Fruit fly (Drosophila melanogaster) whole organism, embryonic: ENCODE measurements around the gene CG7945.

Experiments
- ATbp ChIP-seq: fragments of 200-800 bp; sonication (Bioruptor generic); optimal IDR thresholded peaks from 2 replicates; lab custom pipeline; 2017; ENCODE audit warnings: missing biosample characterization, mild to moderate bottlenecking, missing genetic modification characterization, missing genetic modification reagents
- BtbVII ChIP-seq: fragments of 200-800 bp; sonication (Bioruptor generic); optimal IDR thresholded peaks from 3 replicates; lab custom pipeline; 2017; ENCODE audit warnings: missing biosample characterization, mild to moderate bottlenecking, missing genetic modification characterization
- CG12236 ChIP-seq: fragments of 200-800 bp; sonication (Bioruptor generic); optimal IDR thresholded peaks from 2 replicates; lab custom pipeline; 2016; ENCODE audit warnings: missing biosample characterization, missing genetic modification characterization
- CG12659 ChIP-seq: fragments of 200-800 bp; sonication (Bioruptor generic); optimal IDR thresholded peaks from 3 replicates; lab custom pipeline; 2017; ENCODE audit warnings: mild to moderate bottlenecking, missing biosample characterization, missing genetic modification reagents, missing genetic modification characterization
- CG13123 ChIP-seq: fragments of 200-800 bp; sonication (Bioruptor generic); optimal IDR thresholded peaks from 2 replicates; lab custom pipeline; 2016; ENCODE audit warnings: missing biosample characterization, missing genetic modification characterization
- CG13775 ChIP-seq: fragments of 200-800 bp; sonication (Bioruptor generic); optimal IDR thresholded peaks from 3 replicates; lab custom pipeline; 2017; ENCODE audit warnings: missing biosample characterization, mild to moderate bottlenecking, missing genetic modification characterization
- CG16863 ChIP-seq: fragments of 200-800 bp; sonication (Bioruptor generic); optimal IDR thresholded peaks from 3 replicates; lab custom pipeline; 2016; ENCODE audit warnings: missing biosample characterization, missing genetic modification characterization
- CG18619 ChIP-seq: fragments of 200-800 bp; sonication (Bioruptor generic); optimal IDR thresholded peaks from 3 replicates; lab custom pipeline; 2017; ENCODE audit warnings: missing biosample characterization, mild to moderate bottlenecking, missing genetic modification characterization
- CG2712 ChIP-seq: fragments of 200-800 bp; optimal IDR thresholded peaks from 3 replicates; lab custom pipeline; 2019; ENCODE audit warnings: missing biosample characterization, mild to moderate bottlenecking, missing genetic modification characterization, moderate library complexity
- CG33557 ChIP-seq: fragments of 200-800 bp; sonication (Bioruptor generic); optimal IDR thresholded peaks from 2 replicates; lab custom pipeline; 2019; ENCODE audit warnings: missing biosample characterization, mild to moderate bottlenecking, missing genetic modification characterization, moderate library complexity
- CG43689 ChIP-seq: fragments of 200-800 bp; sonication (Bioruptor generic); IDR thresholded peaks from 2 replicates; pipeline ENCODE4 v1.3.6; 2022; ENCODE audit warnings: missing biosample characterization, missing genetic modification characterization
- CG5953 ChIP-seq: fragments of 200-800 bp; sonication (Bioruptor generic); IDR thresholded peaks from 2 replicates; pipeline ENCODE4 v1.3.6; 2022; ENCODE audit warnings: missing biosample characterization, missing genetic modification characterization
- CG6791 ChIP-seq: fragments of 200-800 bp; sonication (Bioruptor generic); IDR thresholded peaks from 3 replicates; pipeline ENCODE4 v1.3.6; 2022; ENCODE audit warnings: missing biosample characterization, missing genetic modification characterization; ENCODE audit not compliant: partially characterized antibody
- CG6854 ChIP-seq: fragments of 200-800 bp; sonication (Bioruptor generic); optimal IDR thresholded peaks from 3 replicates; lab custom pipeline; 2017; ENCODE audit warnings: missing biosample characterization, mild to moderate bottlenecking, missing genetic modification characterization
- CG8290 ChIP-seq, 3 experiments: fragments of 200-800 bp; sonication (Bioruptor generic); optimal IDR thresholded peaks; 2 replicates each; lab custom pipeline; 2016 to 2019; ENCODE audit warnings: missing biosample characterization in 3 of 3, missing genetic modification characterization in 3 of 3, mild to moderate bottlenecking in 2 of 3, moderate library complexity in 1 of 3
- Dip2 ChIP-seq: fragments of 200-800 bp; sonication (Bioruptor generic); IDR thresholded peaks from 2 replicates; pipeline ENCODE4 v1.3.6; 2022; ENCODE audit warnings: missing biosample characterization, missing genetic modification characterization
- Dref ChIP-seq: fragments of 200-800 bp; sonication (Bioruptor generic); IDR thresholded peaks from 2 replicates; pipeline ENCODE4 v1.3.6; 2022; ENCODE audit warnings: missing biosample characterization, missing genetic modification characterization
- Ets65A ChIP-seq: fragments of 200-800 bp; sonication (Bioruptor generic); peaks from one replicate; lab custom pipeline; 2016; ENCODE audit warnings: missing biosample characterization, missing genetic modification characterization
- Gsc ChIP-seq: fragments of 200-800 bp; sonication (Bioruptor generic); IDR thresholded peaks from 2 replicates; pipeline ENCODE4 v1.3.6; 2022; ENCODE audit warnings: missing biosample characterization, missing genetic modification characterization
- HLH54F ChIP-seq: fragments of 200-800 bp; sonication (Bioruptor generic); optimal IDR thresholded peaks from 3 replicates; lab custom pipeline; 2016; ENCODE audit warnings: missing biosample characterization, missing genetic modification characterization
- Hmr ChIP-seq: fragments of 200-800 bp; sonication (Bioruptor generic); optimal IDR thresholded peaks from 3 replicates; lab custom pipeline; 2017; ENCODE audit warnings: mild to moderate bottlenecking, missing biosample characterization, missing genetic modification reagents, missing genetic modification characterization
- Hsf ChIP-seq: fragments of 200-800 bp; sonication (Bioruptor generic); optimal IDR thresholded peaks from 3 replicates; lab custom pipeline; 2016; ENCODE audit warnings: missing biosample characterization, missing genetic modification characterization
- MESR4 ChIP-seq: fragments of 200-800 bp; sonication (Bioruptor generic); optimal IDR thresholded peaks from 2 replicates; lab custom pipeline; 2018; ENCODE audit warnings: missing biosample characterization, mild to moderate bottlenecking, missing genetic modification characterization, moderate library complexity
- Mad ChIP-seq: fragments of 200-800 bp; sonication (Bioruptor generic); optimal IDR thresholded peaks from 2 replicates; lab custom pipeline; 2016; ENCODE audit warnings: missing biosample characterization, missing genetic modification characterization
- Nf-YA ChIP-seq: fragments of 200-800 bp; sonication (Bioruptor generic); IDR thresholded peaks from 2 replicates; pipeline ENCODE4 v1.3.6; 2022; ENCODE audit warnings: missing biosample characterization, missing genetic modification characterization
- PHDP ChIP-seq: fragments of 200-800 bp; sonication (Bioruptor generic); optimal IDR thresholded peaks from 3 replicates; lab custom pipeline; 2018; ENCODE audit warnings: missing biosample characterization, mild to moderate bottlenecking, missing genetic modification characterization, moderate library complexity
- Ptx1 ChIP-seq: fragments of 200-800 bp; sonication (Bioruptor generic); IDR thresholded peaks from 2 replicates; pipeline ENCODE4 v1.3.6; 2022; ENCODE audit warnings: missing biosample characterization, missing genetic modification characterization
- Six4 ChIP-seq: fragments of 200-800 bp; sonication (Bioruptor generic); optimal IDR thresholded peaks from 2 replicates; lab custom pipeline; 2016; ENCODE audit warnings: missing biosample characterization, missing genetic modification characterization
- cas ChIP-seq: fragments of 200-800 bp; sonication (Bioruptor generic); IDR thresholded peaks from 2 replicates; pipeline ENCODE4 v1.3.6; 2022; ENCODE audit warnings: missing biosample characterization, missing genetic modification characterization
- corto ChIP-seq: fragments of 200-800 bp; sonication (Bioruptor generic); optimal IDR thresholded peaks from 2 replicates; lab custom pipeline; 2016; ENCODE audit warnings: missing biosample characterization, mild to moderate bottlenecking, missing genetic modification characterization, moderate library complexity
- da ChIP-seq: fragments of 200-800 bp; sonication (Bioruptor generic); optimal IDR thresholded peaks from 2 replicates; lab custom pipeline; 2016; ENCODE audit warnings: missing biosample characterization, missing genetic modification characterization
- dati ChIP-seq: fragments of 200-800 bp; sonication (Bioruptor generic); IDR thresholded peaks from 2 replicates; pipeline ENCODE4 v1.3.6; 2022; ENCODE audit warnings: missing biosample characterization, missing genetic modification characterization
- exex ChIP-seq: fragments of 200-800 bp; sonication (Bioruptor generic); optimal IDR thresholded peaks from 4 replicates; lab custom pipeline; 2018; ENCODE audit warnings: missing biosample characterization, mild to moderate bottlenecking, missing genetic modification characterization, moderate library complexity
- fd3F ChIP-seq: fragments of 200-800 bp; sonication (Bioruptor generic); optimal IDR thresholded peaks from 2 replicates; lab custom pipeline; 2018; ENCODE audit warnings: missing biosample characterization, mild to moderate bottlenecking, missing genetic modification characterization, moderate library complexity
- gcm2 ChIP-seq: fragments of 200-800 bp; sonication (Bioruptor generic); optimal IDR thresholded peaks from 2 replicates; lab custom pipeline; 2016; ENCODE audit warnings: missing biosample characterization, missing genetic modification characterization
- hb ChIP-seq: fragments of 200-800 bp; sonication (Bioruptor generic); IDR thresholded peaks from 3 replicates; pipeline ENCODE4 v1.3.6; 2022; ENCODE audit warnings: missing biosample characterization, missing genetic modification characterization; ENCODE audit not compliant: partially characterized antibody
- jing ChIP-seq: fragments of 200-800 bp; sonication (Bioruptor generic); optimal IDR thresholded peaks from 2 replicates; lab custom pipeline; 2018; ENCODE audit warnings: missing biosample characterization, mild to moderate bottlenecking, missing genetic modification characterization
- nmo ChIP-seq: fragments of 200-800 bp; sonication (Bioruptor generic); optimal IDR thresholded peaks from 2 replicates; lab custom pipeline; 2018; ENCODE audit warnings: missing biosample characterization, mild to moderate bottlenecking, missing genetic modification characterization, moderate library complexity
- nom ChIP-seq: fragments of 200-800 bp; sonication (Bioruptor generic); optimal IDR thresholded peaks from 2 replicates; lab custom pipeline; 2017; ENCODE audit warnings: missing biosample characterization, missing genetic modification characterization, mild to moderate bottlenecking, moderate library complexity, missing genetic modification reagents
- odd ChIP-seq: fragments of 200-800 bp; sonication (Bioruptor generic); optimal IDR thresholded peaks from 2 replicates; lab custom pipeline; 2017; ENCODE audit warnings: missing biosample characterization, mild to moderate bottlenecking, missing genetic modification characterization
- pb ChIP-seq: fragments of 200-800 bp; sonication (Bioruptor generic); optimal IDR thresholded peaks from 3 replicates; lab custom pipeline; 2016; ENCODE audit warnings: missing biosample characterization, missing genetic modification characterization
- prd ChIP-seq, 3 experiments: fragments of >200 bp in 2 of 3; fragments of 200-800 bp in 1 of 3; sonication (Bioruptor generic) in 1 of 3; optimal IDR thresholded peaks in 2 of 3; IDR thresholded peaks in 1 of 3; 2 replicates in 2 of 3; 3 replicates in 1 of 3; pipeline versions ENCODE4 v1.3.6 to Lab custom; 2017 to 2022; ENCODE audit warnings: missing biosample characterization in 1 of 3, missing genetic modification characterization in 1 of 3
- psq ChIP-seq: fragments of 200-800 bp; sonication (Bioruptor generic); optimal IDR thresholded peaks from 2 replicates; lab custom pipeline; 2017; ENCODE audit warnings: missing biosample characterization, missing genetic modification characterization
- pum ChIP-seq: fragments of 200-800 bp; sonication (Bioruptor generic); optimal IDR thresholded peaks from 2 replicates; lab custom pipeline; 2016; ENCODE audit warnings: missing biosample characterization, missing genetic modification characterization
- schlank ChIP-seq: fragments of 200-800 bp; sonication (Bioruptor generic); optimal IDR thresholded peaks from 2 replicates; lab custom pipeline; 2018; ENCODE audit warnings: missing biosample characterization, mild to moderate bottlenecking, missing genetic modification characterization
- sqz ChIP-seq: fragments of 200-800 bp; sonication (Bioruptor generic); optimal IDR thresholded peaks from 3 replicates; lab custom pipeline; 2018; ENCODE audit warnings: missing biosample characterization, mild to moderate bottlenecking, missing genetic modification characterization
- sr ChIP-seq: fragments of 200-800 bp; sonication (Bioruptor generic); IDR thresholded peaks from 3 replicates; pipeline ENCODE4 v1.3.6; 2022; ENCODE audit warnings: missing biosample characterization, missing genetic modification characterization
- tgo ChIP-seq: fragments of 200-800 bp; sonication (Bioruptor generic); IDR thresholded peaks from 3 replicates; pipeline ENCODE4 v1.3.6; 2022; ENCODE audit warnings: missing biosample characterization, missing genetic modification characterization
- twi ChIP-seq: fragments of 200-800 bp; optimal IDR thresholded peaks from 2 replicates; lab custom pipeline; 2019; ENCODE audit warnings: missing biosample characterization, mild to moderate bottlenecking, missing genetic modification characterization, moderate library complexity
- tx ChIP-seq: fragments of 200-800 bp; sonication (Bioruptor generic); optimal IDR thresholded peaks from 2 replicates; lab custom pipeline; 2016; ENCODE audit warnings: missing biosample characterization, missing genetic modification characterization
- usp ChIP-seq: fragments of >200 bp; optimal IDR thresholded peaks from 2 replicates; lab custom pipeline; 2017; ENCODE audit warnings: missing biosample characterization, missing genetic modification characterization

Gene CG7945

DNA sequence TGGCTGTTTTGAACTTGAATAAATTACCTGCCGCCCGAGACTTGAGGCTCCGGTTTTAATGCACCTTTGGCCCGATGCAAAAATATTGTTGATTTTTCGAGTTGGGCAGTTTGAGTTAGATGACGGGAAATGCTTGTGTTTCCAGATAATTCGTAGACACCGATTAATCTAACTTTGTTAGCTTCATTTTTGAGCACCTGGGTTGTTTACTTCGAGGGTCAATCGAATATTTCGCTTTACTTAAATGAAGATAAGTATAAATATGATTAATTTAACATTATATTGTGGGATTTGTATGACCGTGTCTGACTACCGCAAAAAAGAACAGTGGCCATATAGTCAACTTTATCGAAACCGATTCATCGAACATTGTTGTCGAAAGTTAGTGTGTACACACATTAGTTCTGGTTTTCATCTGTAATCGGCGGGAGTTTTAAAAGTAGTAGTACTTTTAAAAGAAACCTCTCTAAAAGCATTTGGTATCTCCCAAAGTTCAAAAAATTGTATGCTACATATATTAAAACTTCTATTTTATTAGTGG, at the start of gene CG7945 (continued):
- no peak for TF ChIP-seq da
- TF ChIP-seq cas (GFP tag; lab: Robert Waterston, UW) = no peak
- no peak for TF ChIP-seq prd (optimal IDR thresholded peaks at IDR 0.05; lab: Kevin White, UChicago)
- no peak for TF ChIP-seq prd (GFP tag; IDR thresholded peaks at IDR 0.05; lab: Robert Waterston, UW)
- TF ChIP-seq pum (GFP tag; lab: Kevin White, UChicago) = no peak
- TF ChIP-seq Mad (GFP tag; lab: Kevin White, UChicago) = no peak
- no peak for TF ChIP-seq sr (GFP tag; lab: Robert Waterston, UW)
- no peak for TF ChIP-seq hb (GFP tag; lab: Robert Waterston, UW)
- TF ChIP-seq CG12659 (GFP tag; lab: Kevin White, UChicago) = peak; percentile 68
- no peak for TF ChIP-seq ATbp (GFP tag; lab: Kevin White, UChicago)
- no peak for TF ChIP-seq corto (GFP tag; lab: Kevin White, UChicago)
- TF ChIP-seq fd3F = no peak
- peak; percentile 29 for TF ChIP-seq CG2712
- TF ChIP-seq odd (GFP tag; lab: Kevin White, UChicago) = no peak
- no peak for TF ChIP-seq Dip2
- TF ChIP-seq Gsc (GFP tag; lab: Robert Waterston, UW) = no peak
- TF ChIP-seq nmo (GFP tag; lab: Kevin White, UChicago) = peak; percentile 23
- no peak for TF ChIP-seq CG8290 (GFP tag; optimal IDR thresholded peaks at IDR 0.05; lab: Kevin White, UChicago)
- TF ChIP-seq CG8290 (tag; optimal IDR thresholded peaks at IDR 0.05; lab: Kevin White, UChicago) = peak in 1 of 2 experiments; percentile 23
- no peak for TF ChIP-seq CG33557 (GFP tag; lab: Kevin White, UChicago)
- TF ChIP-seq CG16863 (GFP tag; lab: Kevin White, UChicago) = no peak
- TF ChIP-seq psq (GFP tag; lab: Kevin White, UChicago) = no peak
- TF ChIP-seq gcm2 = no peak
- TF ChIP-seq pb (GFP tag; lab: Kevin White, UChicago) = no peak
- TF ChIP-seq MESR4 (GFP tag; lab: Kevin White, UChicago) = peak; percentile 69
- TF ChIP-seq BtbVII (GFP tag; lab: Kevin White, UChicago) = no peak
- no peak for TF ChIP-seq Ptx1 (GFP tag; lab: Robert Waterston, UW)
- TF ChIP-seq Dref = peak; percentile 97
- no peak for TF ChIP-seq HLH54F
- TF ChIP-seq usp (GFP tag; lab: Kevin White, UChicago) = no peak
- TF ChIP-seq CG6854 (GFP tag; lab: Kevin White, UChicago) = no peak
- no peak for TF ChIP-seq CG18619 (GFP tag; lab: Kevin White, UChicago)
- TF ChIP-seq PHDP (tag; lab: Kevin White, UChicago) = no peak
- no peak for TF ChIP-seq Six4
- no peak; the same call in 1 of the 3 replicates for TF ChIP-seq CG6791
- TF ChIP-seq nom (GFP tag; lab: Kevin White, UChicago) = no peak
- TF ChIP-seq exex (tag; lab: Kevin White, UChicago) = peak; percentile 29
- no peak for TF ChIP-seq CG43689 (GFP tag; lab: Robert Waterston, UW)
- TF ChIP-seq CG5953 = no peak
- TF ChIP-seq dati (GFP tag; lab: Robert Waterston, UW) = no peak
- no peak for TF ChIP-seq CG13775 (GFP tag; lab: Kevin White, UChicago)
- no peak for TF ChIP-seq Hmr (GFP tag; lab: Kevin White, UChicago)
- TF ChIP-seq CG12236 (GFP tag; lab: Kevin White, UChicago) = no peak
- TF ChIP-seq jing (GFP tag; lab: Kevin White, UChicago) = no peak
- no peak for TF ChIP-seq Nf-YA (GFP tag; lab: Robert Waterston, UW)
- TF ChIP-seq Hsf = no peak
- TF ChIP-seq schlank (tag; lab: Kevin White, UChicago) = no peak
- TF ChIP-seq twi (tag; lab: Kevin White, UChicago) = no peak
- TF ChIP-seq CG13123 = no peak
- TF ChIP-seq tgo (GFP tag; lab: Robert Waterston, UW) = no peak
- no peak for TF ChIP-seq Ets65A (GFP tag; lab: Kevin White, UChicago)
- no peak for TF ChIP-seq tx
- TF ChIP-seq sqz (GFP tag; lab: Kevin White, UChicago) = no peak
